Fruit fly (Drosophila melanogaster) whole organism, embryonic: Measurements from ENCODE around the gene PGAP2.

Experiments
- Blimp-1 ChIP-seq: fragments of 200-800 bp; sonication (Bioruptor generic); optimal IDR thresholded peaks from 3 replicates; lab custom pipeline; 2018; ENCODE audit warnings: missing biosample characterization, missing genetic modification characterization, mild to moderate bottlenecking, moderate library complexity, missing genetic modification reagents
- BtbVII ChIP-seq: fragments of 200-800 bp; sonication (Bioruptor generic); optimal IDR thresholded peaks from 3 replicates; lab custom pipeline; 2017; ENCODE audit warnings: missing biosample characterization, mild to moderate bottlenecking, missing genetic modification characterization
- CG10366 ChIP-seq: fragments of 200-800 bp; sonication (Bioruptor generic); IDR thresholded peaks from 2 replicates; pipeline ENCODE4 v1.3.6; 2022; ENCODE audit warnings: missing biosample characterization, missing genetic modification characterization
- CG11723 ChIP-seq: fragments of 200-800 bp; sonication (Bioruptor generic); optimal IDR thresholded peaks from 2 replicates; lab custom pipeline; 2017; ENCODE audit warnings: missing biosample characterization, mild to moderate bottlenecking, missing genetic modification characterization
- CG1233 ChIP-seq: fragments of 200-800 bp; sonication (Bioruptor generic); optimal IDR thresholded peaks from 4 replicates; lab custom pipeline; 2018; ENCODE audit warnings: missing biosample characterization, mild to moderate bottlenecking, missing genetic modification characterization
- CG15011 ChIP-seq: fragments of 200-800 bp; sonication (Bioruptor generic); optimal IDR thresholded peaks from 3 replicates; lab custom pipeline; 2018; ENCODE audit warnings: missing biosample characterization, mild to moderate bottlenecking, missing genetic modification characterization
- CG1647 ChIP-seq: fragments of 200-800 bp; sonication (Bioruptor generic); optimal IDR thresholded peaks from 3 replicates; lab custom pipeline; 2016; ENCODE audit warnings: missing biosample characterization, missing genetic modification characterization
- CG18011 ChIP-seq: fragments of 200-800 bp; sonication (Bioruptor generic); optimal IDR thresholded peaks from 2 replicates; lab custom pipeline; 2017; ENCODE audit warnings: missing biosample characterization, missing genetic modification characterization, mild to moderate bottlenecking, moderate library complexity, missing genotype
- CG2116 ChIP-seq: fragments of 200-800 bp; sonication (Bioruptor generic); optimal IDR thresholded peaks from 3 replicates; lab custom pipeline; 2018; ENCODE audit warnings: missing biosample characterization, mild to moderate bottlenecking, missing genetic modification characterization
- CG30431 ChIP-seq: fragments of 200-800 bp; sonication (Bioruptor generic); optimal IDR thresholded peaks from 2 replicates; lab custom pipeline; 2017; ENCODE audit warnings: missing biosample characterization, missing genetic modification characterization
- CG32767 ChIP-seq: fragments of 200-800 bp; sonication (Bioruptor generic); IDR thresholded peaks from 2 replicates; pipeline ENCODE4 v1.3.6; 2022; ENCODE audit warnings: missing biosample characterization, missing genetic modification characterization
- CG34224 ChIP-seq: fragments of 200-800 bp; sonication (Bioruptor generic); IDR thresholded peaks from 3 replicates; pipeline ENCODE4 v1.3.6; 2022; ENCODE audit warnings: missing biosample characterization, missing genetic modification characterization; ENCODE audit not compliant: partially characterized antibody
- CG4328 ChIP-seq: fragments of 200-800 bp; sonication (Bioruptor generic); optimal IDR thresholded peaks from 3 replicates; lab custom pipeline; 2017; ENCODE audit warnings: missing biosample characterization, missing genetic modification reagents, missing genetic modification characterization
- CG4854 ChIP-seq: fragments of 200-800 bp; sonication (Bioruptor generic); optimal IDR thresholded peaks from 2 replicates; lab custom pipeline; 2016; ENCODE audit warnings: missing biosample characterization, missing genetic modification characterization, inconsistent platforms
- CG7745 ChIP-seq: fragments of 200-800 bp; sonication (Bioruptor generic); optimal IDR thresholded peaks from 2 replicates; lab custom pipeline; 2018; ENCODE audit warnings: missing biosample characterization, mild to moderate bottlenecking, missing genetic modification characterization, moderate library complexity
- CG7786 ChIP-seq: fragments of 200-800 bp; sonication (Bioruptor generic); optimal IDR thresholded peaks from 2 replicates; lab custom pipeline; 2016; ENCODE audit warnings: missing biosample characterization, missing genetic modification characterization
- CG7987 ChIP-seq: fragments of 200-800 bp; sonication (Bioruptor generic); optimal IDR thresholded peaks from 2 replicates; lab custom pipeline; 2018; ENCODE audit warnings: missing biosample characterization, mild to moderate bottlenecking, missing genetic modification characterization, moderate library complexity
- CG8089 ChIP-seq: fragments of 200-800 bp; sonication (Bioruptor generic); optimal IDR thresholded peaks from 3 replicates; lab custom pipeline; 2016; ENCODE audit warnings: missing biosample characterization, missing genetic modification characterization
- CG8290 ChIP-seq, 3 experiments: fragments of 200-800 bp; sonication (Bioruptor generic); optimal IDR thresholded peaks; 2 replicates each; lab custom pipeline; 2016 to 2019; ENCODE audit warnings: missing biosample characterization in 3 of 3, missing genetic modification characterization in 3 of 3, mild to moderate bottlenecking in 2 of 3, moderate library complexity in 1 of 3
- CG9727 ChIP-seq: fragments of 200-800 bp; sonication (Bioruptor generic); optimal IDR thresholded peaks from 3 replicates; lab custom pipeline; 2017; ENCODE audit warnings: missing biosample characterization, mild to moderate bottlenecking, missing genetic modification characterization
- Deaf1 ChIP-seq: fragments of 200-800 bp; optimal IDR thresholded peaks from 3 replicates; lab custom pipeline; 2019; ENCODE audit warnings: missing biosample characterization, mild to moderate bottlenecking, missing genetic modification characterization, moderate library complexity
- Drgx ChIP-seq: fragments of 200-800 bp; sonication (Bioruptor generic); IDR thresholded peaks from 2 replicates; pipeline ENCODE4 v1.3.6; 2022; ENCODE audit warnings: missing biosample characterization, missing genetic modification characterization
- Elba2 ChIP-seq: fragments of 200-800 bp; sonication (Bioruptor generic); optimal IDR thresholded peaks from 3 replicates; lab custom pipeline; 2016; ENCODE audit warnings: missing biosample characterization, missing genetic modification characterization
- GATAe ChIP-seq: fragments of 200-800 bp; sonication (Bioruptor generic); conservative IDR thresholded peaks from 2 replicates; pipeline ENCODE4 v1.3.6; 2022; ENCODE audit warnings: missing biosample characterization, missing genetic modification characterization
- Hr3 ChIP-seq: fragments of 200-800 bp; sonication (Bioruptor generic); optimal IDR thresholded peaks from 3 replicates; lab custom pipeline; 2016; ENCODE audit warnings: missing biosample characterization, missing genetic modification characterization
- Lim3 ChIP-seq: fragments of 200-800 bp; sonication (Bioruptor generic); IDR thresholded peaks from 2 replicates; pipeline ENCODE4 v1.3.6; 2022; ENCODE audit warnings: missing biosample characterization, missing genetic modification characterization
- NC2β ChIP-seq: fragments of 200-800 bp; sonication (Bioruptor generic); optimal IDR thresholded peaks from 2 replicates; lab custom pipeline; 2016; ENCODE audit warnings: missing biosample characterization, missing genetic modification characterization
- Nf-YB ChIP-seq: fragments of 200-800 bp; sonication (Bioruptor generic); optimal IDR thresholded peaks from 3 replicates; lab custom pipeline; 2019; ENCODE audit warnings: missing biosample characterization, mild to moderate bottlenecking, missing genetic modification characterization, moderate library complexity
- Side ChIP-seq: fragments of 200-800 bp; sonication (Bioruptor generic); optimal IDR thresholded peaks from 2 replicates; lab custom pipeline; 2016; ENCODE audit warnings: missing biosample characterization, missing genetic modification characterization
- Spps ChIP-seq: fragments of 200-800 bp; sonication (Bioruptor generic); optimal IDR thresholded peaks from 2 replicates; lab custom pipeline; 2018; ENCODE audit warnings: missing biosample characterization, mild to moderate bottlenecking, missing genetic modification characterization
- Ssrp ChIP-seq: fragments of 200-800 bp; sonication (Bioruptor generic); optimal IDR thresholded peaks from 2 replicates; lab custom pipeline; 2018; ENCODE audit warnings: missing biosample characterization, mild to moderate bottlenecking, missing genetic modification characterization, moderate library complexity
- Stat92E ChIP-seq, 3 experiments: fragments of >200 bp in 2 of 3; fragments of 200-800 bp in 1 of 3; sonication (Bioruptor generic) in 1 of 3; optimal IDR thresholded peaks; 2 replicates each; lab custom pipeline; 2017 to 2019; ENCODE audit warnings: missing biosample characterization in 3 of 3, missing genetic modification characterization in 3 of 3, mild to moderate bottlenecking in 1 of 3, moderate library complexity in 1 of 3
- TFAM ChIP-seq: fragments of 200-800 bp; sonication (Bioruptor generic); optimal IDR thresholded peaks from 2 replicates; lab custom pipeline; 2017; ENCODE audit warnings: missing biosample characterization, missing genetic modification characterization, inconsistent platforms
- Xbp1 ChIP-seq: fragments of 200-800 bp; sonication (Bioruptor generic); optimal IDR thresholded peaks from 3 replicates; lab custom pipeline; 2016; ENCODE audit warnings: missing biosample characterization, mild to moderate bottlenecking, missing genetic modification characterization
- ase ChIP-seq: fragments of 200-800 bp; sonication (Bioruptor generic); IDR thresholded peaks from 3 replicates; pipeline ENCODE4 v1.3.6; 2022; ENCODE audit warnings: missing biosample characterization, missing genetic modification characterization
- ato ChIP-seq: fragments of 200-800 bp; sonication (Bioruptor generic); IDR thresholded peaks from 2 replicates; pipeline ENCODE4 v1.3.6; 2022; ENCODE audit warnings: missing biosample characterization, missing genetic modification characterization; ENCODE audit not compliant: partially characterized antibody
- eve ChIP-seq, 2 experiments: fragments of >200 bp; optimal IDR thresholded peaks; 2 replicates each; lab custom pipeline; 2017; ENCODE audit warnings: missing biosample characterization in 2 of 2, missing genetic modification characterization in 2 of 2
- exex ChIP-seq: fragments of 200-800 bp; sonication (Bioruptor generic); optimal IDR thresholded peaks from 4 replicates; lab custom pipeline; 2018; ENCODE audit warnings: missing biosample characterization, mild to moderate bottlenecking, missing genetic modification characterization, moderate library complexity
- grn ChIP-seq: fragments of 200-800 bp; sonication (Bioruptor generic); optimal IDR thresholded peaks from 3 replicates; lab custom pipeline; 2017; ENCODE audit warnings: missing biosample characterization, missing genetic modification characterization
- her ChIP-seq: fragments of 200-800 bp; sonication (Bioruptor generic); optimal IDR thresholded peaks from 2 replicates; lab custom pipeline; 2016; ENCODE audit warnings: missing biosample characterization, missing genetic modification characterization
- hkb ChIP-seq, 2 experiments: fragments of 200-800 bp in 1 of 2; fragments of >200 bp in 1 of 2; sonication (Bioruptor generic) in 1 of 2; IDR thresholded peaks in 1 of 2; optimal IDR thresholded peaks in 1 of 2; 2 replicates each; pipeline versions ENCODE4 v1.3.6 to Lab custom; 2017 to 2022; ENCODE audit warnings: missing biosample characterization in 1 of 2, missing genetic modification characterization in 1 of 2
- ken ChIP-seq: fragments of 200-800 bp; sonication (Bioruptor generic); IDR thresholded peaks from 3 replicates; pipeline ENCODE4 v1.3.6; 2022; ENCODE audit warnings: missing biosample characterization, missing genetic modification characterization
- mam ChIP-seq: fragments of 200-800 bp; sonication (Bioruptor generic); optimal IDR thresholded peaks from 3 replicates; lab custom pipeline; 2016; ENCODE audit warnings: missing biosample characterization, missing genetic modification characterization
- pb ChIP-seq: fragments of 200-800 bp; sonication (Bioruptor generic); optimal IDR thresholded peaks from 3 replicates; lab custom pipeline; 2016; ENCODE audit warnings: missing biosample characterization, missing genetic modification characterization
- peb ChIP-seq: fragments of 200-800 bp; sonication (Bioruptor generic); IDR thresholded peaks from 2 replicates; pipeline ENCODE4 v1.3.6; 2022; ENCODE audit warnings: missing biosample characterization, missing genetic modification characterization
- psq ChIP-seq: fragments of 200-800 bp; sonication (Bioruptor generic); optimal IDR thresholded peaks from 2 replicates; lab custom pipeline; 2017; ENCODE audit warnings: missing biosample characterization, missing genetic modification characterization
- run ChIP-seq: fragments of 200-800 bp; sonication (Bioruptor generic); optimal IDR thresholded peaks from 3 replicates; lab custom pipeline; 2018; ENCODE audit warnings: missing biosample characterization, mild to moderate bottlenecking, missing genetic modification characterization
- sd ChIP-seq: fragments of 200-800 bp; sonication (Bioruptor generic); optimal IDR thresholded peaks from 3 replicates; lab custom pipeline; 2018; ENCODE audit warnings: missing biosample characterization, mild to moderate bottlenecking, missing genetic modification characterization, moderate library complexity
- ttk ChIP-seq: fragments of 200-800 bp; sonication (Bioruptor generic); IDR thresholded peaks from 2 replicates; pipeline ENCODE4 v2.1.2; 2022; ENCODE audit warnings: missing biosample characterization, missing genetic modification characterization

The PGAP2 gene

dm6 chr2L:850727-851257, 31.5 kb upstream of the PGAP2 start, which contains the start of gene drongo (continued):
- no peak for TF ChIP-seq ato (GFP tag; lab: Robert Waterston, UW)
- TF ChIP-seq Stat92E (GFP tag; optimal IDR thresholded peaks at IDR 0.05; lab: Kevin White, UChicago): peak in 1 of 3 experiments; percentile 79
- TF ChIP-seq Hr3 (GFP tag; lab: Kevin White, UChicago): no peak
- peak; percentile 29 for TF ChIP-seq pb
- no peak for TF ChIP-seq GATAe (GFP tag; lab: Robert Waterston, UW)
- TF ChIP-seq Nf-YB (GFP tag; lab: Kevin White, UChicago): peak; percentile 1
- peak; percentile 17 for TF ChIP-seq CG8089 (GFP tag; lab: Kevin White, UChicago)
- TF ChIP-seq CG32767: no peak
- no peak for TF ChIP-seq CG1233
- no peak for TF ChIP-seq Spps
- TF ChIP-seq CG7745 (tag; lab: Kevin White, UChicago): no peak
- TF ChIP-seq ken: peak; percentile 59; the same call in 1 of the 3 replicates
- TF ChIP-seq BtbVII (GFP tag; lab: Kevin White, UChicago): no peak
- no peak for TF ChIP-seq Blimp-1
- peak; percentile 55 for TF ChIP-seq CG2116 (GFP tag; lab: Kevin White, UChicago)
- TF ChIP-seq CG11723: no peak
- TF ChIP-seq CG7987 (GFP tag; lab: Kevin White, UChicago): peak; percentile 36
- 0 out of 2 replicates have a peak, but pooled peaks have one; percentile 23 for TF ChIP-seq Drgx (GFP tag; lab: Robert Waterston, UW)
- no peak for TF ChIP-seq Ssrp (tag; lab: Kevin White, UChicago)
- TF ChIP-seq NC2β (GFP tag; lab: Kevin White, UChicago): peak; percentile 53
- peak; percentile 82 for TF ChIP-seq Deaf1 (tag; lab: Kevin White, UChicago)
- TF ChIP-seq CG10366 (GFP tag; lab: Robert Waterston, UW): no peak
- peak; percentile 45 for TF ChIP-seq Xbp1 (GFP tag; lab: Kevin White, UChicago)
- peak; percentile 31; the same call in 2 of the 3 replicates for TF ChIP-seq CG34224 (GFP tag; lab: Robert Waterston, UW)
- no peak for TF ChIP-seq CG4854
- TF ChIP-seq CG30431 (GFP tag; lab: Kevin White, UChicago): no peak
- no peak for TF ChIP-seq CG7786 (GFP tag; lab: Kevin White, UChicago)
- no peak for TF ChIP-seq CG15011
- TF ChIP-seq exex (tag; lab: Kevin White, UChicago): no peak
- no peak for TF ChIP-seq Side (GFP tag; lab: Kevin White, UChicago)
- no peak for TF ChIP-seq hkb (optimal IDR thresholded peaks at IDR 0.05; lab: Kevin White, UChicago)
- TF ChIP-seq hkb (GFP tag; IDR thresholded peaks at IDR 0.05; lab: Robert Waterston, UW): peak; percentile 52; the same call in 1 of the 2 replicates
- TF ChIP-seq mam: no peak
- TF ChIP-seq ase (GFP tag; lab: Robert Waterston, UW): no peak
- no peak for TF ChIP-seq CG9727 (GFP tag; lab: Kevin White, UChicago)
- peak; percentile 34 for TF ChIP-seq psq (GFP tag; lab: Kevin White, UChicago)
- TF ChIP-seq Lim3: no peak
- no peak for TF ChIP-seq peb (GFP tag; lab: Robert Waterston, UW)
- no peak for TF ChIP-seq eve (GFP tag; optimal IDR thresholded peaks at IDR 0.05; lab: Kevin White, UChicago)
- peak; percentile 38 for TF ChIP-seq CG8290 (GFP tag; optimal IDR thresholded peaks at IDR 0.05; lab: Kevin White, UChicago)
- TF ChIP-seq CG8290 (tag; optimal IDR thresholded peaks at IDR 0.05; lab: Kevin White, UChicago): peak; percentile 47 to 85
- no peak for TF ChIP-seq ttk (GFP tag; lab: Robert Waterston, UW)
- peak; percentile 86 for TF ChIP-seq sd (tag; lab: Kevin White, UChicago)
- peak; percentile 20 for TF ChIP-seq CG4328 (GFP tag; lab: Kevin White, UChicago)
- peak; percentile 67 for TF ChIP-seq her
- no peak for TF ChIP-seq CG1647
- TF ChIP-seq run (tag; lab: Kevin White, UChicago): no peak
- TF ChIP-seq TFAM (GFP tag; lab: Kevin White, UChicago): no peak
- TF ChIP-seq Elba2 (GFP tag; lab: Kevin White, UChicago): no peak
- no peak for TF ChIP-seq grn (GFP tag; lab: Kevin White, UChicago)
- no peak for TF ChIP-seq CG18011
